Fruit fly (Drosophila melanogaster): ENCODE measurements around the gene comt.
A peak's percentile ranks its signal among the peaks of the same experiment; 100 is the strongest.

The comt gene

dm6 chrX:13228208-13228606 is 30.6 kb upstream of the comt start:
- TF ChIP-seq CG7045 (GFP tag; optimal IDR thresholded peaks at IDR 0.05) (no peak), CG1620 (GFP tag; optimal IDR thresholded peaks at IDR 0.05) (no peak), tj (GFP tag; optimal IDR thresholded peaks at IDR 0.05) (peak; percentile 20)

- no peak for TF ChIP-seq CG7101 (tag; optimal IDR thresholded peaks at IDR 0.05)
- no peak for TF ChIP-seq tj (GFP tag; optimal IDR thresholded peaks at IDR 0.05)
- TF ChIP-seq CG7045 (GFP tag; optimal IDR thresholded peaks at IDR 0.05) = no peak
- no peak for TF ChIP-seq cnc (optimal IDR thresholded peaks at IDR 0.05)
- no peak for TF ChIP-seq cic (GFP tag; optimal IDR thresholded peaks at IDR 0.05)
- no peak for TF ChIP-seq pad (GFP tag; optimal IDR thresholded peaks at IDR 0.05)
- no peak for TF ChIP-seq Hr96 (GFP tag; optimal IDR thresholded peaks at IDR 0.05)
- TF ChIP-seq toe (GFP tag; optimal IDR thresholded peaks at IDR 0.05) = no peak
- no peak for TF ChIP-seq CG12768 (GFP tag; optimal IDR thresholded peaks at IDR 0.05)
- no peak for TF ChIP-seq CG33017 (tag; optimal IDR thresholded peaks at IDR 0.05)
- TF ChIP-seq Crg-1 (GFP tag; optimal IDR thresholded peaks at IDR 0.05) = no peak
- TF ChIP-seq CG14711 (tag; optimal IDR thresholded peaks at IDR 0.05) = no peak
- TF ChIP-seq Clk (GFP tag; optimal IDR thresholded peaks at IDR 0.05) = no peak
- no peak for TF ChIP-seq bab1 (GFP tag; optimal IDR thresholded peaks at IDR 0.05)
- no peak for TF ChIP-seq kay (GFP tag; ENCODE audit: borderline replicate concordance)
- no peak for TF ChIP-seq CG11617 (GFP tag; optimal IDR thresholded peaks at IDR 0.05)
These were observed 29.6 kb upstream of the comt start for dm6 chrX:13229217-13229616.

dm6 chrX:13229824-13230223 is 29.0 kb upstream of the comt start:
- TF ChIP-seq Mnt (GFP tag; optimal IDR thresholded peaks at IDR 0.05) = no peak
- peak; percentile 82 for TF ChIP-seq tj (GFP tag; optimal IDR thresholded peaks at IDR 0.05)

dm6 chrX:13230974-13231373 is 27.8 kb upstream of the comt start:
- TF ChIP-seq ovo (GFP tag; optimal IDR thresholded peaks at IDR 0.05) = no peak
- TF ChIP-seq tj (GFP tag; optimal IDR thresholded peaks at IDR 0.05) = peak; percentile 38

- TF ChIP-seq tj (GFP tag; optimal IDR thresholded peaks at IDR 0.05) (peak; percentile 29), Clk (GFP tag; optimal IDR thresholded peaks at IDR 0.05) (no peak)
These were observed 26.2 kb upstream of the comt start for dm6 chrX:13232406-13233195.

dm6 chrX:13233811-13234737 is 24.7 kb upstream of the comt start:
- TF ChIP-seq bab1 (GFP tag; optimal IDR thresholded peaks at IDR 0.05) (peak; percentile 17), Mnt (GFP tag; optimal IDR thresholded peaks at IDR 0.05) (no peak), CG7101 (tag; optimal IDR thresholded peaks at IDR 0.05) (peak; percentile 20), cnc (optimal IDR thresholded peaks at IDR 0.05) (no peak), pad (GFP tag; optimal IDR thresholded peaks at IDR 0.05) (peak; percentile 32), CG1620 (GFP tag; optimal IDR thresholded peaks at IDR 0.05) (peak; percentile 7), CG14711 (tag; optimal IDR thresholded peaks at IDR 0.05) (peak; percentile 21)

dm6 chrX:13234738-13235470 is 23.9 kb upstream of the comt start:
- no peak for TF ChIP-seq bab1 (GFP tag; optimal IDR thresholded peaks at IDR 0.05)
- TF ChIP-seq CG5204 (GFP tag; optimal IDR thresholded peaks at IDR 0.05) = no peak
- no peak for TF ChIP-seq CG12768 (GFP tag; optimal IDR thresholded peaks at IDR 0.05)
- TF ChIP-seq CG33017 (tag; optimal IDR thresholded peaks at IDR 0.05) = no peak
- peak; percentile 34 for TF ChIP-seq CG11617 (GFP tag; optimal IDR thresholded peaks at IDR 0.05)
- no peak for TF ChIP-seq Hr96 (GFP tag; optimal IDR thresholded peaks at IDR 0.05)
- TF ChIP-seq cnc (optimal IDR thresholded peaks at IDR 0.05) = no peak
- TF ChIP-seq cic (GFP tag; optimal IDR thresholded peaks at IDR 0.05) = no peak
- no peak for TF ChIP-seq CG7045 (GFP tag; optimal IDR thresholded peaks at IDR 0.05)
- TF ChIP-seq ovo (GFP tag; optimal IDR thresholded peaks at IDR 0.05) = no peak
- no peak for TF ChIP-seq toe (GFP tag; optimal IDR thresholded peaks at IDR 0.05)
- TF ChIP-seq kay (GFP tag; ENCODE audit: borderline replicate concordance) = no peak
- TF ChIP-seq tj (GFP tag; optimal IDR thresholded peaks at IDR 0.05) = peak; percentile 99
- TF ChIP-seq CG14711 (tag; optimal IDR thresholded peaks at IDR 0.05) = no peak
- TF ChIP-seq Clk (GFP tag; optimal IDR thresholded peaks at IDR 0.05) = no peak
- TF ChIP-seq CG1620 (GFP tag; optimal IDR thresholded peaks at IDR 0.05) = no peak
- TF ChIP-seq CG7101 (tag; optimal IDR thresholded peaks at IDR 0.05) = no peak
- TF ChIP-seq Mnt (GFP tag; optimal IDR thresholded peaks at IDR 0.05) = no peak

Measured in whole organism, adult.